Fruit fly (Drosophila melanogaster) whole organism: ENCODE results near the gene CG33969.

Experiments
- CG8478 ChIP-seq: fragments of >200 bp; optimal IDR thresholded peaks from 2 replicates; lab custom pipeline; 2018; ENCODE audit warnings: inconsistent platforms
- Dll ChIP-seq: fragments of >200 bp; optimal IDR thresholded peaks from 2 replicates; lab custom pipeline; 2017
- EcR ChIP-seq, 2 experiments: fragments of >200 bp; optimal IDR thresholded peaks; 2 replicates each; lab custom pipeline; 2017; ENCODE audit warnings: missing biosample characterization in 2 of 2, missing genetic modification characterization in 2 of 2, missing genetic modification reagents in 2 of 2
- pan ChIP-seq: fragments of >200 bp; optimal IDR thresholded peaks from 2 replicates; lab custom pipeline; 2017
- psq ChIP-seq: fragments of >200 bp; optimal IDR thresholded peaks from 2 replicates; lab custom pipeline; 2017
- usp ChIP-seq: fragments of >200 bp; optimal IDR thresholded peaks from 2 replicates; lab custom pipeline; 2017; ENCODE audit warnings: missing biosample characterization, missing genetic modification characterization, mixed read lengths

The CG33969 gene

dm6 chr3L:20385006-20385405 is 8.3 kb downstream of the CG33969 start:
- TF ChIP-seq usp (no peak), CG8478 (lab: Kevin White, UChicago) (no peak), EcR (GFP tag; optimal IDR thresholded peaks at IDR 0.05; lab: Kevin White, UChicago) (no peak), pan (no peak), Dll (lab: Kevin White, UChicago) (no peak), psq (no peak)

DNA sequence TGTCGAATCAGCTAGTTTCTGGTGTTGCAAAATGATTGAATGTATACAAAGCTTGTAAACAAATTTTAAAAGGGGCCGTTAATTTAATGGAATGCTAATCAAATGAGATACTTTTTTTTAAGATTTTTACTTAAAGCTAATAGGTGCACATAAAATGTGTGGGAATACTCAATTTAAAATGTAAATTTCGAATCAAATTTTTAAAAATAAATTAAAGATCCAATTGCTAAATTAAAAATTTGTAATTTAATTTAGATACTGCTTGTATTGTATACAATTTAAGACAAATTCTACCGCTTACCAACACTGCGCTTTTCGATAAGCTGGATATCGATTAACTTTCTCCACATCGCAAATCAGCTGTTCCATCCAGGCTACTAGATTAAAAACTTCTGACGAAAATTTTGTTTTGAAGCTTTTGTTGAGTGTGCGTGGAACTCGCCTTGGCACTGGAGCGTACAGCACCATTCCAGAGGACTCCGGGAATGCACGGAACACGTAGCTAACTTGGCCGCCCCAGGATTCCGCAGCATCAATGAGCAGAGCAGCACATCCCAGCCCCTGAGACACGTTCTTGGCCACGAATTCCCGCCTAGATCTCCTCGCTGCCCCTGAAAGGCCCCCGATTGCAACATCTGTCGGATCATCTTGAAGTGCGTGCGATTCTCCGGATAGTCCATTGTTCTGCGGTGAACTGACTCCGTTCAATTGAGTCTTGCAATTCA is 9.1 kb downstream of the CG33969 start, which contains the start of the genes CG5498 and fbl:
TSS of gene CG5498 (minus strand) at position 24 of the 725 bp plus-strand sequence.
TSS of gene fbl (plus strand) at position 344 of the 725 bp plus-strand sequence.
- no peak for TF ChIP-seq psq
- TF ChIP-seq CG8478 (lab: Kevin White, UChicago), result no peak
- TF ChIP-seq EcR (GFP tag; optimal IDR thresholded peaks at IDR 0.05; lab: Kevin White, UChicago), result no peak
- TF ChIP-seq Dll (lab: Kevin White, UChicago), result no peak
- no peak for TF ChIP-seq pan
- TF ChIP-seq usp, result no peak

DNA sequence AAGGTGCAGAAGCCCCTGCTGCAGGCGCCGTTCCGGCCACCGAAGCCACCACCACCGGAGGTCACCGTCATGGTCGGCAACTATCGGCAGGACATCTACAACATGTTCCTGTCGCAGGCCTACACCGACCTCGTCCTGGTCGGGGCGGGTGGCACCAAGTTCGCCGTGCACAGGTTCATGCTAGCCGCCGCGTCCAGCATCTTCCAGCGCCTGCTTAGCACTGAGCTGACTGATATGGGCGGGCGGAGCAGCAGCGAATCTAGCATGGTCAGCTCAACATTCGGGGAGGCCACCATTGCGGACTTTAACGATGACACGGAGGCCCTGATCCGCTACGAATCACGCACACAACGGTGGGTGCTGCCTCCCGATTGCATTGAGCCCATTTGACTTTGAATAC is 13.9 kb downstream of the CG33969 start:
- TF ChIP-seq CG8478 (lab: Kevin White, UChicago) (no peak), pan (no peak), psq (no peak), Dll (lab: Kevin White, UChicago) (no peak), EcR (GFP tag; optimal IDR thresholded peaks at IDR 0.05; lab: Kevin White, UChicago) (no peak), usp (no peak)

DNA sequence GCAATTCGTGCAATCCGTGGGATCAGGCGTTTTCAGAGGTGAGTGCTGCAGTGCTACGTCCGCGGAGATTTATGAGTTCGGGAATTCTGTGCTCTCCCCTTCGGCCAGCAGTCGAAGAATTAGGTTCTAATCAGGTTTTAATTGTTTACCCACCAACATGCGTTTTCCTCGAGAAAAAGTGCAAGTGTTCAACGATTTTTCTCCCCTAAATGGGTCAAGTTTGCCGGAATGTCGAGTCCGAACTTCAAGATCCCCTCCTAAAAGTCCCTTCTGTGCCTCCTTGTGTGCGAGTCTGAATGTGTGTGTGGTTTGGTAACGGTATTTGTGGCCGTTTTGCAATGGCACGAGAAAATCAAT is 16.8 kb downstream of the CG33969 start:
- no peak for TF ChIP-seq pan
- TF ChIP-seq EcR (GFP tag; optimal IDR thresholded peaks at IDR 0.05; lab: Kevin White, UChicago), result no peak
- no peak for TF ChIP-seq Dll (lab: Kevin White, UChicago)
- no peak for TF ChIP-seq CG8478 (lab: Kevin White, UChicago)

- TF ChIP-seq CG8478 (lab: Kevin White, UChicago) (no peak), Dll (lab: Kevin White, UChicago) (no peak), usp (no peak), EcR (GFP tag; optimal IDR thresholded peaks at IDR 0.05; lab: Kevin White, UChicago) (no peak), psq (no peak), pan (no peak)
Observed at dm6 chr3L:20375878-20376563, 17.3 kb downstream of the CG33969 start, which contains the start of the genes Ide and RhoBTB. Gene Ide (minus strand): TSS chr3L:20375896. Gene RhoBTB (plus strand): TSS chr3L:20376242.

DNA sequence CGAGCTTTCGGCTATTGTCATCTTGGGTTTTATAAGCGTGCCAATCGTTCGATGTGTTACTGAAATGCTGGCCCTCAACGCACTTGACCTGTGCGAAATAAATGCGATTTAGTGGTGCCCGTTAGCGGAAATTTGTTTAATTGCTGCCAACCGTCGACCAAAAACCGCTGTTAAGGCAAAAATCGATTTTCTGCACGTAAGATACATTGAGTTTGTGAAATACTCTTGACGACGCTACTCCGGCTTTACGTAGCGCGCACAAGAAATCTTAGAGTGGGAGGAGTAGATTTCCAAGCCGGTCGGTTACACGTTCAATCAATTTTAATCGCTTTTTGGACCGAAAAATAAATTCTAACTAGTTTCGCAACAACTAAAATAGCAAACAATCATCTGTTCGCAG is 17.9 kb downstream of the CG33969 start:
- TF ChIP-seq psq (no peak), EcR (GFP tag; optimal IDR thresholded peaks at IDR 0.05; lab: Kevin White, UChicago) (no peak), CG8478 (lab: Kevin White, UChicago) (no peak), pan (no peak), usp (no peak), Dll (lab: Kevin White, UChicago) (no peak)

DNA sequence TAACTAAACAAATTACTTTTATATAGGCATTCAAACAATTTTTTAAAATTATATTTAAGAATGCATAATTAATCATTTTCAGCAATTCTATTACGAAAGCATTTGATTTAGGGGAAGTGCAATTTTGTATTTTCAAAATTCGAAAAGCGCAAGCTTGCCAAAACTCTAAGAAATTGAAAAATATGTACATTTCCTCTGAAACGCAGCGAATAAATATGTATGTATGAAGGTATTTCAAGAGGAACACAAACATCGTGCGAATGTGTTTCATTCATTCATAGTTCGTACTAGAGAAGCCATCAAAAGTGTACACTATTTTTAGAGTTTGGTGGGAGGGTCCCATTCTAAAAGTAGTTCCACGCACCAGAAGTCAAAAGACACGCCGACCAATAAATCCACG is 23.3 kb downstream of the CG33969 start, which contains the start of gene CG13247:
TSS of gene CG13247 (plus strand) at position 301 of the 400 bp plus-strand sequence.
- TF ChIP-seq usp (no peak), CG8478 (lab: Kevin White, UChicago) (no peak), Dll (lab: Kevin White, UChicago) (no peak)

DNA sequence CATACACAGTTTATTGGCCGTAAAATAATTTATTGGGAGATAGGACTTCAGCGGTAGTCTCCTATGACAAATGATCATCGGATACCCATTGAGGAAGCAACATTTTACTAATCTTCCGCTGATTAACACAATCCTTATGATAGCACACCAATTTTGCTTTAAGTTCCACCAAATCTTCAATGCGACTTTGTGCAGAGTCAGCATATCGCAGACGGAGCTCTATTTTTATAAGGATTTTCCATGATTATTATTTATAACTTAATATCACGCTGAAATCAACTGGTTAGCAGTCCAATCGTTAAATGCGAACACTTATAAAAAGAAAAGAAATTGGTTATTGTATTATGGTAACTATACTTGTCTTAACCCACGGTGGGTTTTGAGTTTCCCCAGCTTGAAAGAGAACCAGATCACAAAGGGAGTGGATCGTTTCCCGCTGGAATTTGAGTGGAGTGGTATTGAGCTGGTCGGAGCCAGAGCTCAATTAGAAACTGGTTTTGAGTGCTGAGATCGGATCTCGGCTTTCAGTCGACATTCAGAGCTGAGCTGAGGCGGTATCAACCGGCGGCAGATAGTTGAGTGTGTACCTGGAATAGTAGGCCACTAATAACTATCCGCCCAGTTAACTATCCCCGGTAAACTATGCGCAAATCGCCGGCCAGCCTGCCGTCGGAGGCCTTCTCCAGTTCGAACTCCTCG is 26.5 kb downstream of the CG33969 start, which contains the start of the genes Toll-9 and in:
TSS of gene Toll-9 (minus strand) at position 51 of the 699 bp plus-strand sequence.
TSS of gene in (plus strand) at position 525 of the 699 bp plus-strand sequence.
- no peak for TF ChIP-seq EcR (GFP tag; optimal IDR thresholded peaks at IDR 0.05; lab: Kevin White, UChicago)
- TF ChIP-seq Dll (lab: Kevin White, UChicago), result no peak
- TF ChIP-seq usp, result no peak
- TF ChIP-seq pan, result no peak
- no peak for TF ChIP-seq CG8478 (lab: Kevin White, UChicago)
- TF ChIP-seq psq, result no peak

dm6 chr3L:20366074-20366473 is 27.3 kb downstream of the CG33969 start:
- no peak for TF ChIP-seq Dll (lab: Kevin White, UChicago)
- no peak for TF ChIP-seq EcR (GFP tag; optimal IDR thresholded peaks at IDR 0.05; lab: Kevin White, UChicago)
- TF ChIP-seq usp, result no peak
- no peak for TF ChIP-seq psq
- no peak for TF ChIP-seq pan
- no peak for TF ChIP-seq CG8478 (lab: Kevin White, UChicago)

DNA sequence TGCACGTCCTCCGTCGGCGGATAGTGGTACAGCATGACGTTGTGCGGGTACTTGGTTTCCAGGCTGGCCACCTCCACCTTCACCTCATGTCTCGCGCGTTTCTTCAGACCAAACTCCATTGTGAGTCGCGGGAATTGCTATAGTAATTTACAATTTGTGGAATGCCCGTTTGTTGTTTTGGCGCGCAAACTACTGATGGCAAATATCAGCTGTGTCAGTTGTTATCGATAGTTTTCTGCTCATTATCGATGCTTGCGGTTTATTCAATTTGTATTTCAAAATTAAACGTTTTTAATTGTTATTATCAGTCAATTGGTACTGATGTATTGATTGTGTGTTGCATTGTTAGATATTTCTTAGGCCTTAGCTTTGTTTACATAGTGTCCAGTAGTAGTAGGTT is 32.0 kb downstream of the CG33969 start, which contains the start of gene Prim2:
TSS of gene Prim2 (minus strand) at position 197 of the 400 bp plus-strand sequence.
- TF ChIP-seq CG8478 (lab: Kevin White, UChicago) (no peak), psq (no peak), Dll (lab: Kevin White, UChicago) (no peak), EcR (GFP tag; optimal IDR thresholded peaks at IDR 0.05; lab: Kevin White, UChicago) (no peak), pan (no peak), usp (no peak)

- TF ChIP-seq Dll (lab: Kevin White, UChicago), result no peak
- no peak for TF ChIP-seq psq
- no peak for TF ChIP-seq EcR (GFP tag; optimal IDR thresholded peaks at IDR 0.05; lab: Kevin White, UChicago)
- TF ChIP-seq usp, result no peak
- TF ChIP-seq pan, result no peak
- no peak for TF ChIP-seq CG8478 (lab: Kevin White, UChicago)
Observed at dm6 chr3L:20358212-20358611, 35.1 kb downstream of the CG33969 start, which contains the start of gene CG5665. Gene CG5665 (plus strand): TSS chr3L:20358512.

DNA sequence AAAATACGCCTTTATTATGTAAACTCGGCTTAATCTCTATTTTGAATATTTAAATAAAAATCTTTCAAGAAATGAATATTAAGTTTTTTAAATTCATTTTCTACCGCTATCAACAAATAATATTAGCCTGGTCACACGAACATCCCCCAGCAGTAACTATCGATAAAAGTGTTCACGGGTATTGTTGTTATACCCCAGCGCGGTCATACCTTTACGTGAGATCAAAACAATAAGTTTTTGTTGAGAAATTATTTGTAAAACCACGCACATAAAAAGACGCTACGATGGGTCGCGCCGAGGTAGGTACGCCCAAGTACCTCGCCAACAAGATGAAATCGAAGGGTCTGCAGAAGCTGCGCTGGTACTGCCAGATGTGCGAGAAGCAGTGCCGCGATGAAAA is 36.7 kb downstream of the CG33969 start, which contains the start of gene kin17:
TSS of gene kin17 (plus strand) at position 195 of the 400 bp plus-strand sequence.
- TF ChIP-seq CG8478 (lab: Kevin White, UChicago), result no peak
- no peak for TF ChIP-seq pan
- TF ChIP-seq psq, result no peak
- TF ChIP-seq EcR (GFP tag; optimal IDR thresholded peaks at IDR 0.05; lab: Kevin White, UChicago), result no peak
- no peak for TF ChIP-seq usp
- TF ChIP-seq Dll (lab: Kevin White, UChicago), result no peak
